Worm (Caenorhabditis elegans) whole organism, L1 larva: Measurements from ENCODE around the gene mfn-1.

Source experiments
- irx-1 ChIP-seq: sonication (generic microtip); optimal IDR thresholded peaks from 2 replicates; lab custom pipeline; 2016; ENCODE audit warnings: missing genetic modification characterization, missing compliant biosample characterization
- mep-1 ChIP-seq: fragments of 150-350 bp; optimal IDR thresholded peaks from 2 replicates; lab custom pipeline; 2014; ENCODE audit warnings: missing biosample characterization, missing genetic modification characterization

DNA sequence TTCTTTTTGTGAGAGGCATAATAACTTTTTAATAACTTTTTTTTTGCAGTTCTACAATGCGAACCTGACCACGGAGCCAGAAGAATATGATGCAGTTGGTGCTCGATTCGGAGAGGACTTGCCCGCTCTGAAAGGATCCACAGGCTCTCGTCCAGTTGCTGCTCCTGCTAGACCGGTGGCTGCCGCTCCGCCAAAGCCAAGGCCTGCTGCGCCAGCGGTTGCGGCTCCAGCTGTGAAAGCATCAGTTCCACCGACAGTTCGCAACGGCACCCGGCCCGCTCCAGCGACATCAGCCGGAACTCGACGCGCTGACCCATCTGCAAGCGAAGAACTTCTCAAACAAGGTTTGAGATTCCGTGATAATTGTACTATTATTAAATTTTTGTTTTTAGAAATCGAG lies 28.7 kb downstream of the mfn-1 start:
- no peak for TF ChIP-seq mep-1 (tag; lab: Kevin White, UChicago)
- no peak for TF ChIP-seq irx-1 (tag; lab: Kevin White, UChicago)
